Fruit fly (Drosophila melanogaster) whole organism, embryonic: ENCODE results near the gene CG9263.

ENCODE experiments used
- ATbp ChIP-seq: fragments of 200-800 bp; sonication (Bioruptor generic); optimal IDR thresholded peaks from 2 replicates; lab custom pipeline; 2017; ENCODE audit warnings: missing biosample characterization, mild to moderate bottlenecking, missing genetic modification characterization, missing genetic modification reagents
- Adf1 ChIP-seq: fragments of 200-800 bp; sonication (Bioruptor generic); IDR thresholded peaks from 2 replicates; pipeline ENCODE4 v1.3.6; 2022; ENCODE audit warnings: missing biosample characterization, missing genetic modification characterization
- Bdp1 ChIP-seq: fragments of 200-800 bp; sonication (Bioruptor generic); optimal IDR thresholded peaks from 3 replicates; lab custom pipeline; 2016; ENCODE audit warnings: missing biosample characterization, missing genetic modification characterization
- CG10147 ChIP-seq: fragments of 200-800 bp; sonication (Bioruptor generic); optimal IDR thresholded peaks from 2 replicates; lab custom pipeline; 2019; ENCODE audit warnings: missing biosample characterization, mild to moderate bottlenecking, missing genetic modification characterization, moderate library complexity
- CG10321 ChIP-seq: fragments of 200-800 bp; sonication (Bioruptor generic); IDR thresholded peaks from 2 replicates; pipeline ENCODE4 v1.3.6; 2022; ENCODE audit warnings: missing biosample characterization, missing genetic modification characterization
- CG10959 ChIP-seq: fragments of 200-800 bp; sonication (Bioruptor generic); IDR thresholded peaks from 2 replicates; pipeline ENCODE4 v1.3.6; 2022; ENCODE audit warnings: missing biosample characterization, missing genetic modification characterization
- CG11504 ChIP-seq: fragments of 200-800 bp; sonication (Bioruptor generic); optimal IDR thresholded peaks from 3 replicates; lab custom pipeline; 2019; ENCODE audit warnings: missing biosample characterization, mild to moderate bottlenecking, missing genetic modification characterization, moderate library complexity
- CG12155 ChIP-seq: fragments of 200-800 bp; sonication (Bioruptor generic); optimal IDR thresholded peaks from 3 replicates; lab custom pipeline; 2016; ENCODE audit warnings: missing biosample characterization, missing genetic modification characterization
- CG1233 ChIP-seq: fragments of 200-800 bp; sonication (Bioruptor generic); optimal IDR thresholded peaks from 4 replicates; lab custom pipeline; 2018; ENCODE audit warnings: missing biosample characterization, mild to moderate bottlenecking, missing genetic modification characterization
- CG14441 ChIP-seq: fragments of 200-800 bp; sonication (Bioruptor generic); IDR thresholded peaks from 2 replicates; pipeline ENCODE4 v1.3.6; 2022; ENCODE audit warnings: missing biosample characterization, missing genetic modification characterization
- CG2116 ChIP-seq: fragments of 200-800 bp; sonication (Bioruptor generic); optimal IDR thresholded peaks from 3 replicates; lab custom pipeline; 2018; ENCODE audit warnings: missing biosample characterization, mild to moderate bottlenecking, missing genetic modification characterization
- CG2199 ChIP-seq: fragments of 200-800 bp; sonication (Bioruptor generic); IDR thresholded peaks from 3 replicates; pipeline ENCODE4 v1.3.6; 2022; ENCODE audit warnings: missing biosample characterization, missing genetic modification characterization
- CG32532 ChIP-seq: fragments of 200-800 bp; sonication (Bioruptor generic); IDR thresholded peaks from 2 replicates; pipeline ENCODE4 v1.3.6; 2022; ENCODE audit warnings: missing biosample characterization, missing genetic modification characterization
- CG33557 ChIP-seq: fragments of 200-800 bp; sonication (Bioruptor generic); optimal IDR thresholded peaks from 2 replicates; lab custom pipeline; 2019; ENCODE audit warnings: missing biosample characterization, mild to moderate bottlenecking, missing genetic modification characterization, moderate library complexity
- CG4282 ChIP-seq: fragments of 200-800 bp; sonication (Bioruptor generic); optimal IDR thresholded peaks from 2 replicates; lab custom pipeline; 2016; ENCODE audit warnings: missing biosample characterization, missing genetic modification characterization
- CG4360 ChIP-seq: fragments of 200-800 bp; sonication (Bioruptor generic); IDR thresholded peaks from 2 replicates; pipeline ENCODE4 v1.3.6; 2022; ENCODE audit warnings: missing biosample characterization, missing genetic modification characterization
- CG6813 ChIP-seq: fragments of 200-800 bp; sonication (Bioruptor generic); optimal IDR thresholded peaks from 2 replicates; lab custom pipeline; 2017; ENCODE audit warnings: missing biosample characterization, missing genetic modification characterization, mild to moderate bottlenecking, moderate library complexity, missing genetic modification reagents
- CG9727 ChIP-seq: fragments of 200-800 bp; sonication (Bioruptor generic); optimal IDR thresholded peaks from 3 replicates; lab custom pipeline; 2017; ENCODE audit warnings: missing biosample characterization, mild to moderate bottlenecking, missing genetic modification characterization
- CG9932 ChIP-seq: fragments of 200-800 bp; sonication (Bioruptor generic); IDR thresholded peaks from 2 replicates; pipeline ENCODE4 v1.3.6; 2022; ENCODE audit warnings: missing biosample characterization, missing genetic modification characterization
- CoRest ChIP-seq: fragments of 200-800 bp; sonication (Bioruptor generic); optimal IDR thresholded peaks from 3 replicates; lab custom pipeline; 2018; ENCODE audit warnings: missing biosample characterization, mild to moderate bottlenecking, missing genetic modification characterization, moderate library complexity
- D19A ChIP-seq: fragments of 200-800 bp; optimal IDR thresholded peaks from 3 replicates; lab custom pipeline; 2019; ENCODE audit warnings: missing biosample characterization, mild to moderate bottlenecking, missing genetic modification characterization, moderate library complexity
- Dbx ChIP-seq: fragments of 200-800 bp; sonication (Bioruptor generic); IDR thresholded peaks from 3 replicates; pipeline ENCODE4 v1.3.6; 2022; ENCODE audit warnings: missing biosample characterization, missing genetic modification characterization
- E2f2 ChIP-seq: fragments of 200-800 bp; sonication (Bioruptor generic); IDR thresholded peaks from 2 replicates; pipeline ENCODE4 v1.3.6; 2022; ENCODE audit warnings: missing biosample characterization, missing genetic modification characterization
- Hr39 ChIP-seq: fragments of >200 bp; optimal IDR thresholded peaks from 2 replicates; lab custom pipeline; 2017
- NC2β ChIP-seq: fragments of 200-800 bp; sonication (Bioruptor generic); optimal IDR thresholded peaks from 2 replicates; lab custom pipeline; 2016; ENCODE audit warnings: missing biosample characterization, missing genetic modification characterization
- Nf-YC ChIP-seq: fragments of 200-800 bp; optimal IDR thresholded peaks from 3 replicates; lab custom pipeline; 2019; ENCODE audit warnings: missing biosample characterization, mild to moderate bottlenecking, missing genetic modification characterization, moderate library complexity
- Optix ChIP-seq: fragments of 200-800 bp; sonication (Bioruptor generic); IDR thresholded peaks from 3 replicates; pipeline ENCODE4 v1.3.6; 2022; ENCODE audit warnings: missing biosample characterization, missing genetic modification characterization
- Tbp ChIP-seq: fragments of >200 bp; optimal IDR thresholded peaks from 2 replicates; lab custom pipeline; 2018; ENCODE audit warnings: missing biosample characterization, missing genetic modification characterization
- Trl ChIP-seq, 3 experiments: fragments of >200 bp in 2 of 3; fragments of 200-800 bp in 1 of 3; sonication (Bioruptor generic) in 1 of 3; optimal IDR thresholded peaks; 2 replicates in 1 of 3; 3 replicates in 2 of 3; lab custom pipeline; 2016 to 2017; ENCODE audit warnings: missing biosample characterization in 1 of 3, missing genetic modification characterization in 1 of 3
- ase ChIP-seq: fragments of 200-800 bp; sonication (Bioruptor generic); IDR thresholded peaks from 3 replicates; pipeline ENCODE4 v1.3.6; 2022; ENCODE audit warnings: missing biosample characterization, missing genetic modification characterization
- ato ChIP-seq: fragments of 200-800 bp; sonication (Bioruptor generic); IDR thresholded peaks from 2 replicates; pipeline ENCODE4 v1.3.6; 2022; ENCODE audit warnings: missing biosample characterization, missing genetic modification characterization; ENCODE audit not compliant: partially characterized antibody
- bigmax ChIP-seq: fragments of 200-800 bp; sonication (Bioruptor generic); optimal IDR thresholded peaks from 2 replicates; lab custom pipeline; 2018; ENCODE audit warnings: missing biosample characterization, mild to moderate bottlenecking, missing genetic modification characterization
- chn ChIP-seq: fragments of 200-800 bp; sonication (Bioruptor generic); optimal IDR thresholded peaks from 2 replicates; lab custom pipeline; 2016; ENCODE audit warnings: missing biosample characterization, missing genetic modification characterization
- crol ChIP-seq: fragments of 200-800 bp; sonication (Bioruptor generic); IDR thresholded peaks from 2 replicates; pipeline ENCODE4 v1.3.6; 2022; ENCODE audit warnings: missing biosample characterization, missing genetic modification characterization
- ems ChIP-seq: fragments of 200-800 bp; sonication (Bioruptor generic); optimal IDR thresholded peaks from 3 replicates; lab custom pipeline; 2016; ENCODE audit warnings: missing biosample characterization, missing genetic modification characterization
- fd64A ChIP-seq: fragments of 200-800 bp; sonication (Bioruptor generic); optimal IDR thresholded peaks from 3 replicates; lab custom pipeline; 2018; ENCODE audit warnings: missing biosample characterization, mild to moderate bottlenecking, missing genetic modification characterization
- fu2 ChIP-seq: fragments of 200-800 bp; sonication (Bioruptor generic); optimal IDR thresholded peaks from 2 replicates; lab custom pipeline; 2016; ENCODE audit warnings: missing biosample characterization, missing genetic modification characterization
- gfzf ChIP-seq: fragments of 200-800 bp; sonication (Bioruptor generic); optimal IDR thresholded peaks from 2 replicates; lab custom pipeline; 2016; ENCODE audit warnings: missing biosample characterization, mild to moderate bottlenecking, missing genetic modification characterization, moderate library complexity
- her ChIP-seq: fragments of 200-800 bp; sonication (Bioruptor generic); optimal IDR thresholded peaks from 2 replicates; lab custom pipeline; 2016; ENCODE audit warnings: missing biosample characterization, missing genetic modification characterization
- knrl ChIP-seq: fragments of 200-800 bp; sonication (Bioruptor generic); IDR thresholded peaks from 3 replicates; pipeline ENCODE4 v1.3.6; 2022; ENCODE audit warnings: missing biosample characterization, missing genetic modification characterization; ENCODE audit not compliant: partially characterized antibody
- lov ChIP-seq, 2 experiments: fragments of 200-800 bp in 1 of 2; fragments of >200 bp in 1 of 2; sonication (Bioruptor generic) in 1 of 2; IDR thresholded peaks in 1 of 2; optimal IDR thresholded peaks in 1 of 2; 2 replicates in 1 of 2; 3 replicates in 1 of 2; pipeline versions ENCODE4 v1.3.6 to Lab custom; 2017 to 2022; ENCODE audit warnings: missing biosample characterization in 1 of 2, missing genetic modification characterization in 1 of 2
- nerfin-1 ChIP-seq: fragments of 200-800 bp; sonication (Bioruptor generic); optimal IDR thresholded peaks from 3 replicates; lab custom pipeline; 2019; ENCODE audit warnings: missing biosample characterization, mild to moderate bottlenecking, missing genetic modification characterization, moderate library complexity
- p53 ChIP-seq: fragments of 200-800 bp; sonication (Bioruptor generic); optimal IDR thresholded peaks from 2 replicates; lab custom pipeline; 2016; ENCODE audit warnings: missing biosample characterization, missing genetic modification characterization
- pb ChIP-seq: fragments of 200-800 bp; sonication (Bioruptor generic); optimal IDR thresholded peaks from 3 replicates; lab custom pipeline; 2016; ENCODE audit warnings: missing biosample characterization, missing genetic modification characterization
- prd ChIP-seq, 3 experiments: fragments of >200 bp in 2 of 3; fragments of 200-800 bp in 1 of 3; sonication (Bioruptor generic) in 1 of 3; optimal IDR thresholded peaks in 2 of 3; IDR thresholded peaks in 1 of 3; 2 replicates in 2 of 3; 3 replicates in 1 of 3; pipeline versions ENCODE4 v1.3.6 to Lab custom; 2017 to 2022; ENCODE audit warnings: missing biosample characterization in 1 of 3, missing genetic modification characterization in 1 of 3
- repo ChIP-seq: fragments of 200-800 bp; sonication (Bioruptor generic); optimal IDR thresholded peaks from 2 replicates; lab custom pipeline; 2016; ENCODE audit warnings: missing biosample characterization, missing genetic modification characterization
- sens-2 ChIP-seq: fragments of 200-800 bp; sonication (Bioruptor generic); IDR thresholded peaks from 2 replicates; pipeline ENCODE4 v1.3.6; 2022; ENCODE audit warnings: missing biosample characterization, missing genetic modification characterization
- tx ChIP-seq: fragments of 200-800 bp; sonication (Bioruptor generic); optimal IDR thresholded peaks from 2 replicates; lab custom pipeline; 2016; ENCODE audit warnings: missing biosample characterization, missing genetic modification characterization
- zfh2 ChIP-seq: fragments of 200-800 bp; sonication (Bioruptor generic); optimal IDR thresholded peaks from 2 replicates; lab custom pipeline; 2016; ENCODE audit warnings: missing biosample characterization, missing genetic modification characterization

CG9263 gene

DNA sequence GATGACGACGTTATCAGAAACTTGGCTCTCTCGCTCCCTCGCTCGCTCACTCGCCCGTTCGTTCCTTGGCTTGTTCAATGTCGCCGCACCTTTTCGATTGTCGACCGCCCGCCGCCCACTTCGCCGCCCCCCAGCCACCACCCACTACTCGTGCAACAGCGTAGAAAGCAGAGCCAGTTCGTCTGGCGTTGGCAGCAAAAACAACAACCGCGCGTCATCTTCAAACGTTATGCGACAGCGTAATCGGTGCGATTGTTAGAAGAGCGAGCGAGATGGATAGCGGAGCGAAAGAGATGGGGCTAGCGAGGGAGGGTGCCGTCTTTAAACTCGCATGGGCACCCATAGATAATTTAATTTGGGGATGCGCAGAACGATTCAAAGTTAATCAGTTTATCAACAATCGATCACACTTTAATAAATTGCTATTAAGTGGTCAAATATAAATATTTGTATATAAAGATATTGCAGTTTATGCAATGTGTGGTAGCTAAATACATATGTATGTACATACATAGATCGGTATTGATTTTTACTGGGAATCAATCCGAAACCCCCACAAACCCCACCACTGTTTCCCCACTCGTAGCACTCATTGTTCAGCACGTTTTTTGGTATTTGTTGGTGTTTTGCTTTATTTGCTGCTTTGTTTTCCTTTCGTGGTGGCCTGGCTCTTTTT, 28.0 kb downstream of the CG9263 start (continued):
- TF ChIP-seq CG4360 (GFP tag; lab: Robert Waterston, UW) (no peak), ATbp (peak; percentile 48), D19A (tag; lab: Kevin White, UChicago) (no peak), NC2β (GFP tag; lab: Kevin White, UChicago) (no peak), CoRest (peak; percentile 75), CG10321 (GFP tag; lab: Robert Waterston, UW) (peak; percentile 51), CG9727 (GFP tag; lab: Kevin White, UChicago) (no peak), repo (GFP tag; lab: Kevin White, UChicago) (no peak), zfh2 (GFP tag; lab: Kevin White, UChicago) (peak; percentile 68), fd64A (GFP tag; lab: Kevin White, UChicago) (no peak), Hr39 (lab: Kevin White, UChicago) (no peak), lov (optimal IDR thresholded peaks at IDR 0.05; lab: Kevin White, UChicago) (no peak), lov (GFP tag; IDR thresholded peaks at IDR 0.05; lab: Robert Waterston, UW) (no peak), prd (optimal IDR thresholded peaks at IDR 0.05; lab: Kevin White, UChicago) (no peak), prd (GFP tag; IDR thresholded peaks at IDR 0.05; lab: Robert Waterston, UW) (peak; percentile 72), Dbx (GFP tag; lab: Robert Waterston, UW) (peak; percentile 63; the same call in 2 of the 3 replicates), Trl (optimal IDR thresholded peaks at IDR 0.05; lab: Kevin White, UChicago) (peak in 1 of 2 experiments; percentile 40), Trl (GFP tag; optimal IDR thresholded peaks at IDR 0.05; lab: Kevin White, UChicago) (no peak), crol (GFP tag; lab: Robert Waterston, UW) (peak; percentile 95), CG33557 (GFP tag; lab: Kevin White, UChicago) (no peak), tx (GFP tag; lab: Kevin White, UChicago) (no peak), gfzf (no peak), bigmax (GFP tag; lab: Kevin White, UChicago) (no peak), CG9932 (GFP tag; lab: Robert Waterston, UW) (peak; percentile 66), sens-2 (GFP tag; lab: Robert Waterston, UW) (no peak), ase (GFP tag; lab: Robert Waterston, UW) (peak; percentile 22; the same call in 2 of the 3 replicates), CG2116 (no peak), nerfin-1 (peak; percentile 7), fu2 (GFP tag; lab: Kevin White, UChicago) (no peak), ato (GFP tag; lab: Robert Waterston, UW) (0 out of 2 replicates have a peak, but pooled peaks have one; percentile 12), chn (GFP tag; lab: Kevin White, UChicago) (no peak), CG12155 (peak; percentile 14), CG14441 (GFP tag; lab: Robert Waterston, UW) (peak; percentile 52; the same call in 1 of the 2 replicates), p53 (GFP tag; lab: Kevin White, UChicago) (no peak), CG6813 (GFP tag; lab: Kevin White, UChicago) (peak; percentile 4), CG32532 (GFP tag; lab: Robert Waterston, UW) (peak; percentile 69; the same call in 1 of the 2 replicates), CG4282 (GFP tag; lab: Kevin White, UChicago) (no peak), Optix (no peak), pb (no peak), Adf1 (GFP tag; lab: Robert Waterston, UW) (peak; percentile 49; the same call in 1 of the 2 replicates), knrl (GFP tag; lab: Robert Waterston, UW) (peak; percentile 20; the same call in 1 of the 3 replicates), ems (GFP tag; lab: Kevin White, UChicago) (no peak), Nf-YC (tag; lab: Kevin White, UChicago) (peak; percentile 26), Bdp1 (GFP tag; lab: Kevin White, UChicago) (no peak), CG2199 (GFP tag; lab: Robert Waterston, UW) (no peak), E2f2 (peak; percentile 45; the same call in 1 of the 2 replicates), Tbp (GFP tag; lab: Kevin White, UChicago) (no peak), CG10147 (GFP tag; lab: Kevin White, UChicago) (peak; percentile 68), CG10959 (GFP tag; lab: Robert Waterston, UW) (no peak), CG1233 (GFP tag; lab: Kevin White, UChicago) (peak; percentile 18), her (GFP tag; lab: Kevin White, UChicago) (no peak), CG11504 (peak; percentile 26)
